Fruit fly (Drosophila melanogaster) whole organism, embryonic: Measurements from ENCODE around the gene aop.
A peak's percentile ranks its signal among the peaks of the same experiment; 100 is the strongest.

Experiments
- Aef1 ChIP-seq: fragments of 200-800 bp; sonication (Bioruptor generic); IDR thresholded peaks from 3 replicates; pipeline ENCODE4 v1.3.6; 2022; ENCODE audit warnings: missing biosample characterization, missing genetic modification characterization
- Antp ChIP-seq: fragments of 200-800 bp; sonication (Bioruptor generic); optimal IDR thresholded peaks from 3 replicates; lab custom pipeline; 2016; ENCODE audit warnings: missing biosample characterization, missing genetic modification characterization
- Atf3 ChIP-seq: fragments of 200-800 bp; sonication (Bioruptor generic); optimal IDR thresholded peaks from 3 replicates; lab custom pipeline; 2016; ENCODE audit warnings: missing biosample characterization, missing genetic modification characterization
- CG10274 ChIP-seq: fragments of 200-800 bp; sonication (Bioruptor generic); optimal IDR thresholded peaks from 3 replicates; lab custom pipeline; 2017; ENCODE audit warnings: missing biosample characterization, mild to moderate bottlenecking, missing genetic modification characterization
- CG12299 ChIP-seq: fragments of 200-800 bp; sonication (Bioruptor generic); optimal IDR thresholded peaks from 2 replicates; lab custom pipeline; 2018; ENCODE audit warnings: missing biosample characterization, mild to moderate bottlenecking, missing genetic modification characterization
- CG14667 ChIP-seq: fragments of 200-800 bp; sonication (Bioruptor generic); IDR thresholded peaks from 2 replicates; pipeline ENCODE4 v1.3.6; 2022; ENCODE audit warnings: missing biosample characterization, missing genetic modification characterization
- CG14710 ChIP-seq: fragments of 200-800 bp; sonication (Bioruptor generic); optimal IDR thresholded peaks from 3 replicates; lab custom pipeline; 2019; ENCODE audit warnings: missing biosample characterization, mild to moderate bottlenecking, missing genetic modification characterization, moderate library complexity
- CG17186 ChIP-seq: fragments of 200-800 bp; sonication (Bioruptor generic); optimal IDR thresholded peaks from 3 replicates; lab custom pipeline; 2017; ENCODE audit warnings: missing biosample characterization, missing genetic modification reagents, missing genetic modification characterization
- CG18262 ChIP-seq: fragments of 200-800 bp; optimal IDR thresholded peaks from 3 replicates; lab custom pipeline; 2019; ENCODE audit warnings: missing biosample characterization, mild to moderate bottlenecking, missing genetic modification characterization, moderate library complexity
- CG3065 ChIP-seq: fragments of 200-800 bp; sonication (Bioruptor generic); optimal IDR thresholded peaks from 2 replicates; lab custom pipeline; 2016; ENCODE audit warnings: missing biosample characterization, missing genetic modification characterization
- CG32772 ChIP-seq: fragments of 200-800 bp; sonication (Bioruptor generic); IDR thresholded peaks from 2 replicates; pipeline ENCODE4 v1.3.6; 2022; ENCODE audit warnings: missing biosample characterization, missing genetic modification characterization
- CG3407 ChIP-seq: fragments of 200-800 bp; sonication (Bioruptor generic); optimal IDR thresholded peaks from 2 replicates; lab custom pipeline; 2018; ENCODE audit warnings: missing biosample characterization, mild to moderate bottlenecking, missing genetic modification characterization
- CG3726 ChIP-seq: fragments of 200-800 bp; sonication (Bioruptor generic); IDR thresholded peaks from 3 replicates; pipeline ENCODE4, ENCODE4 v1.3.6; 2022; ENCODE audit warnings: missing biosample characterization, missing genetic modification characterization
- CG6854 ChIP-seq: fragments of 200-800 bp; sonication (Bioruptor generic); optimal IDR thresholded peaks from 3 replicates; lab custom pipeline; 2017; ENCODE audit warnings: missing biosample characterization, mild to moderate bottlenecking, missing genetic modification characterization
- CG7987 ChIP-seq: fragments of 200-800 bp; sonication (Bioruptor generic); optimal IDR thresholded peaks from 2 replicates; lab custom pipeline; 2018; ENCODE audit warnings: missing biosample characterization, mild to moderate bottlenecking, missing genetic modification characterization, moderate library complexity
- E2f2 ChIP-seq: fragments of 200-800 bp; sonication (Bioruptor generic); IDR thresholded peaks from 2 replicates; pipeline ENCODE4 v1.3.6; 2022; ENCODE audit warnings: missing biosample characterization, missing genetic modification characterization
- Ets97D ChIP-seq: fragments of 200-800 bp; sonication (Bioruptor generic); optimal IDR thresholded peaks from 3 replicates; lab custom pipeline; 2016; ENCODE audit warnings: missing biosample characterization, missing genetic modification characterization
- GATAe ChIP-seq: fragments of 200-800 bp; sonication (Bioruptor generic); conservative IDR thresholded peaks from 2 replicates; pipeline ENCODE4 v1.3.6; 2022; ENCODE audit warnings: missing biosample characterization, missing genetic modification characterization
- Hr39 ChIP-seq: fragments of >200 bp; optimal IDR thresholded peaks from 2 replicates; lab custom pipeline; 2017
- Hr78 ChIP-seq, 2 experiments: fragments of 200-800 bp in 1 of 2; fragments of >200 bp in 1 of 2; sonication (Bioruptor generic) in 1 of 2; optimal IDR thresholded peaks; 2 replicates each; lab custom pipeline; 2017 to 2019; ENCODE audit warnings: missing biosample characterization in 2 of 2, missing genetic modification characterization in 2 of 2, mild to moderate bottlenecking in 1 of 2, moderate library complexity in 1 of 2
- MESR4 ChIP-seq: fragments of 200-800 bp; sonication (Bioruptor generic); optimal IDR thresholded peaks from 2 replicates; lab custom pipeline; 2018; ENCODE audit warnings: missing biosample characterization, mild to moderate bottlenecking, missing genetic modification characterization, moderate library complexity
- NC2β ChIP-seq: fragments of 200-800 bp; sonication (Bioruptor generic); optimal IDR thresholded peaks from 2 replicates; lab custom pipeline; 2016; ENCODE audit warnings: missing biosample characterization, missing genetic modification characterization
- Nf-YB ChIP-seq: fragments of 200-800 bp; sonication (Bioruptor generic); optimal IDR thresholded peaks from 3 replicates; lab custom pipeline; 2019; ENCODE audit warnings: missing biosample characterization, mild to moderate bottlenecking, missing genetic modification characterization, moderate library complexity
- Optix ChIP-seq: fragments of 200-800 bp; sonication (Bioruptor generic); IDR thresholded peaks from 3 replicates; pipeline ENCODE4 v1.3.6; 2022; ENCODE audit warnings: missing biosample characterization, missing genetic modification characterization
- Ptx1 ChIP-seq: fragments of 200-800 bp; sonication (Bioruptor generic); IDR thresholded peaks from 2 replicates; pipeline ENCODE4 v1.3.6; 2022; ENCODE audit warnings: missing biosample characterization, missing genetic modification characterization
- aop ChIP-seq: fragments of 200-800 bp; sonication (Bioruptor generic); IDR thresholded peaks from 2 replicates; pipeline ENCODE4 v1.3.6; 2022; ENCODE audit warnings: missing biosample characterization, missing genetic modification characterization
- ara ChIP-seq: fragments of 200-800 bp; sonication (Bioruptor generic); IDR thresholded peaks from 2 replicates; pipeline ENCODE4 v1.3.6; 2022; ENCODE audit warnings: missing biosample characterization, missing genetic modification characterization
- br ChIP-seq: fragments of >200 bp; optimal IDR thresholded peaks from 2 replicates; lab custom pipeline; 2017
- bsh ChIP-seq, 2 experiments: fragments of 200-800 bp; sonication (Bioruptor generic); optimal IDR thresholded peaks; 2 replicates each; lab custom pipeline; 2017 to 2018; ENCODE audit warnings: mild to moderate bottlenecking in 2 of 2, missing biosample characterization in 2 of 2, missing genetic modification characterization in 2 of 2, moderate library complexity in 1 of 2
- chif ChIP-seq, 2 experiments: fragments of 200-800 bp; sonication (Bioruptor generic); optimal IDR thresholded peaks; 3 replicates each; lab custom pipeline; 2016; ENCODE audit warnings: missing biosample characterization in 2 of 2, missing genetic modification characterization in 2 of 2
- chinmo ChIP-seq: fragments of 200-800 bp; sonication (Bioruptor generic); IDR thresholded peaks from 4 replicates; pipeline ENCODE4 v1.3.6; 2022; ENCODE audit warnings: missing biosample characterization, missing genetic modification characterization; ENCODE audit not compliant: partially characterized antibody
- danr ChIP-seq: fragments of 200-800 bp; sonication (Bioruptor generic); IDR thresholded peaks from 2 replicates; pipeline ENCODE4 v1.3.6; 2022; ENCODE audit warnings: missing biosample characterization, missing genetic modification characterization
- dmrt11E ChIP-seq: fragments of 200-800 bp; sonication (Bioruptor generic); optimal IDR thresholded peaks from 3 replicates; lab custom pipeline; 2018; ENCODE audit warnings: missing biosample characterization, mild to moderate bottlenecking, missing genetic modification characterization, moderate library complexity
- dpn ChIP-seq, 2 experiments: fragments of 200-800 bp; sonication (Bioruptor generic); optimal IDR thresholded peaks; 3 replicates each; lab custom pipeline; 2016; ENCODE audit warnings: missing biosample characterization in 2 of 2, missing genetic modification characterization in 2 of 2
- grn ChIP-seq: fragments of 200-800 bp; sonication (Bioruptor generic); optimal IDR thresholded peaks from 3 replicates; lab custom pipeline; 2017; ENCODE audit warnings: missing biosample characterization, missing genetic modification characterization
- gsb-n ChIP-seq: fragments of 200-800 bp; sonication (Bioruptor generic); optimal IDR thresholded peaks from 3 replicates; lab custom pipeline; 2018; ENCODE audit warnings: missing biosample characterization, mild to moderate bottlenecking, missing genetic modification characterization
- gt ChIP-seq: fragments of 200-800 bp; sonication (Bioruptor generic); IDR thresholded peaks from 2 replicates; pipeline ENCODE4 v1.3.6; 2022; ENCODE audit warnings: missing biosample characterization, missing genetic modification characterization
- h ChIP-seq: fragments of >200 bp; optimal IDR thresholded peaks from 2 replicates; lab custom pipeline; 2017
- knrl ChIP-seq: fragments of 200-800 bp; sonication (Bioruptor generic); IDR thresholded peaks from 3 replicates; pipeline ENCODE4 v1.3.6; 2022; ENCODE audit warnings: missing biosample characterization, missing genetic modification characterization; ENCODE audit not compliant: partially characterized antibody
- lab ChIP-seq: fragments of 200-800 bp; sonication (Bioruptor generic); optimal IDR thresholded peaks from 3 replicates; lab custom pipeline; 2017; ENCODE audit warnings: missing biosample characterization, missing genetic modification characterization, mild to moderate bottlenecking, moderate library complexity, missing genetic modification reagents
- nerfin-2 ChIP-seq: fragments of 200-800 bp; sonication (Bioruptor generic); IDR thresholded peaks from 2 replicates; pipeline ENCODE4 v1.3.6; 2022; ENCODE audit warnings: missing biosample characterization, missing genetic modification characterization; ENCODE audit not compliant: partially characterized antibody
- pum ChIP-seq: fragments of 200-800 bp; sonication (Bioruptor generic); optimal IDR thresholded peaks from 2 replicates; lab custom pipeline; 2016; ENCODE audit warnings: missing biosample characterization, missing genetic modification characterization
- ro ChIP-seq: fragments of 200-800 bp; sonication (Bioruptor generic); IDR thresholded peaks from 2 replicates; pipeline ENCODE4 v1.3.6; 2022; ENCODE audit warnings: missing biosample characterization, missing genetic modification characterization
- row ChIP-seq: fragments of 200-800 bp; sonication (Bioruptor generic); IDR thresholded peaks from 3 replicates; pipeline ENCODE4 v1.3.6; 2022; ENCODE audit warnings: missing biosample characterization, missing genetic modification characterization
- schlank ChIP-seq: fragments of 200-800 bp; sonication (Bioruptor generic); optimal IDR thresholded peaks from 2 replicates; lab custom pipeline; 2018; ENCODE audit warnings: missing biosample characterization, mild to moderate bottlenecking, missing genetic modification characterization
- sob ChIP-seq: fragments of 200-800 bp; sonication (Bioruptor generic); IDR thresholded peaks from 2 replicates; pipeline ENCODE4 v1.3.6; 2022; ENCODE audit warnings: missing biosample characterization, missing genetic modification characterization
- tll ChIP-seq, 2 experiments: fragments of 200-800 bp in 1 of 2; fragments of >200 bp in 1 of 2; sonication (Bioruptor generic) in 1 of 2; optimal IDR thresholded peaks; 2 replicates each; lab custom pipeline; 2017 to 2019; ENCODE audit warnings: missing biosample characterization in 2 of 2, missing genetic modification characterization in 2 of 2, mild to moderate bottlenecking in 1 of 2, moderate library complexity in 1 of 2
- ttk ChIP-seq: fragments of 200-800 bp; sonication (Bioruptor generic); IDR thresholded peaks from 2 replicates; pipeline ENCODE4 v2.1.2; 2022; ENCODE audit warnings: missing biosample characterization, missing genetic modification characterization
- yki ChIP-seq: fragments of >200 bp; optimal IDR thresholded peaks from 3 replicates; lab custom pipeline; 2018

aop gene

DNA sequence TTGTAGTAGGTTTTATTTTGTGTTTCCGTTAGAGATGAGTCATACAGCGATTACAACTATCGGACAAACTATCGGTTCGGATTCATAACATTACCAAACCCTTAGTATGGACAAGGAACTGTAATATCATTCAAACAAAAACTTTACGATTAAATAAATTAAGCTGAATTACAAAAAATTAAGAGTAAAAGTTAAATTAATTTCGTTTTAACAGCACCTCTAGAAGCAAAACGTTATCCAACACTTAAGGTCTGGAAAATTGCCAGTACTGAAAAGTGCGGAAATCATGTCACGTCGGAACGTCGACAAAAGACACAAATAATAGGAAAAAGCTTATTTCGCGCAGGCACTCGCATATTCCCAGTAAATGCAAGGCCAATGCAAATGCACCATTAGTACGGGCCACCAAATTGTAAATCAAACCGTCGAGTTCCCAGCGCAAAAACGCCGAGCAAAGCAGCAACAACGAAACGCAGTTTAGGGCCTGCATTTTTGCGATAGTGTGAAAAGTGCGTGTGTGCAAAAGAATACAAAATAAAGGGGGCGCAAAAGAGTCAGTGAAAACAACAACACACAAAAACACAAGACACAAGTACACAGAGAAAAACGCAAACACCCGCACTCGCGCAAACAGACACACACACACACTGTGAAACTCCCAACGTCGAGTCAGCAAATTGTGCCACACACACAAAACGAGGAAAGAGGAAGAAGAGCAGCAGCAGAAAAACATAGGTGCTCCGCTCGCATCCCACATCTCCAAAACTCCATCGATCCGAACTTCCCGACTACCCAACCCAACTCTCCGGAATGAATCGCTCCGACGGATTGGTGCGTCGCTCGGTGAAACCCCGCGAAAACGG, 47.9 kb upstream of the aop start, which contains the start of the genes CG15387 and sau (continued):
- TF ChIP-seq CG18262 (tag; lab: Kevin White, UChicago), result peak; percentile 83
- peak; percentile 79 for TF ChIP-seq CG17186
- TF ChIP-seq Antp (GFP tag; lab: Kevin White, UChicago), result peak; percentile 90
- TF ChIP-seq CG12299 (tag; lab: Kevin White, UChicago), result peak; percentile 86
- peak; percentile 90 for TF ChIP-seq NC2β (GFP tag; lab: Kevin White, UChicago)
- peak; percentile 34 for TF ChIP-seq grn (GFP tag; lab: Kevin White, UChicago)
- TF ChIP-seq ro, result peak; percentile 47; the same call in 1 of the 2 replicates
- TF ChIP-seq schlank, result peak; percentile 72
- TF ChIP-seq sob (GFP tag; lab: Robert Waterston, UW), result peak; percentile 93
- no peak for TF ChIP-seq br (lab: Kevin White, UChicago)
- peak; percentile 87 to 95 for TF ChIP-seq dpn (GFP tag; optimal IDR thresholded peaks at IDR 0.05; lab: Kevin White, UChicago)
- peak; percentile 52; the same call in 1 of the 3 replicates for TF ChIP-seq CG3726 (GFP tag; lab: Robert Waterston, UW)
- TF ChIP-seq CG3065 (GFP tag; lab: Kevin White, UChicago), result peak; percentile 79
- peak; percentile 86 for TF ChIP-seq Atf3 (GFP tag; lab: Kevin White, UChicago)
- peak; percentile 40; the same call in 1 of the 3 replicates for TF ChIP-seq Optix
- TF ChIP-seq ttk (GFP tag; lab: Robert Waterston, UW), result peak; percentile 80
- TF ChIP-seq bsh (GFP tag; optimal IDR thresholded peaks at IDR 0.05; lab: Kevin White, UChicago), result peak; percentile 36 to 87
- peak; percentile 85 for TF ChIP-seq nerfin-2 (GFP tag; lab: Robert Waterston, UW)
- TF ChIP-seq CG10274 (GFP tag; lab: Kevin White, UChicago), result peak; percentile 60
- peak; percentile 91 for TF ChIP-seq lab (GFP tag; lab: Kevin White, UChicago)
- TF ChIP-seq CG7987 (GFP tag; lab: Kevin White, UChicago), result peak; percentile 63
- peak; percentile 93 for TF ChIP-seq pum (GFP tag; lab: Kevin White, UChicago)
- peak; percentile 75 for TF ChIP-seq CG32772
- peak; percentile 87 for TF ChIP-seq chinmo (GFP tag; lab: Robert Waterston, UW)
- TF ChIP-seq CG14667 (GFP tag; lab: Robert Waterston, UW), result peak; percentile 65
- TF ChIP-seq CG14710, result peak; percentile 95
- TF ChIP-seq gsb-n (tag; lab: Kevin White, UChicago), result peak; percentile 81
- peak; percentile 84 for TF ChIP-seq Ptx1 (GFP tag; lab: Robert Waterston, UW)
- peak; percentile 70 for TF ChIP-seq CG6854 (GFP tag; lab: Kevin White, UChicago)
- peak; percentile 86 to 91 for TF ChIP-seq chif (GFP tag; optimal IDR thresholded peaks at IDR 0.05; lab: Kevin White, UChicago)
- no peak for TF ChIP-seq Hr39 (lab: Kevin White, UChicago)
- TF ChIP-seq row (GFP tag; lab: Robert Waterston, UW), result peak; percentile 94
- no peak; the same call in 1 of the 2 replicates for TF ChIP-seq GATAe (GFP tag; lab: Robert Waterston, UW)
- TF ChIP-seq CG3407 (GFP tag; lab: Kevin White, UChicago), result peak; percentile 84
- no peak for TF ChIP-seq tll (GFP tag; optimal IDR thresholded peaks at IDR 0.05; lab: Kevin White, UChicago)
- peak; percentile 58 for TF ChIP-seq danr (GFP tag; lab: Robert Waterston, UW)
- TF ChIP-seq ara (GFP tag; lab: Robert Waterston, UW), result peak; percentile 82
- no peak for TF ChIP-seq h (lab: Kevin White, UChicago)
- TF ChIP-seq knrl (GFP tag; lab: Robert Waterston, UW), result peak; percentile 92
- TF ChIP-seq dmrt11E (tag; lab: Kevin White, UChicago), result peak; percentile 86
- peak; percentile 42 for TF ChIP-seq MESR4 (GFP tag; lab: Kevin White, UChicago)
- TF ChIP-seq yki (lab: Kevin White, UChicago), result no peak
- TF ChIP-seq Aef1 (GFP tag; lab: Robert Waterston, UW), result peak; percentile 79
- TF ChIP-seq Ets97D (GFP tag; lab: Kevin White, UChicago), result peak; percentile 92
- peak; percentile 61; the same call in 1 of the 2 replicates for TF ChIP-seq aop
- peak in 1 of 2 experiments; percentile 51 for TF ChIP-seq Hr78 (GFP tag; optimal IDR thresholded peaks at IDR 0.05; lab: Kevin White, UChicago)
- TF ChIP-seq Nf-YB (GFP tag; lab: Kevin White, UChicago), result peak; percentile 64
- TF ChIP-seq E2f2 (GFP tag; lab: Robert Waterston, UW), result peak; percentile 65
- peak; percentile 71 for TF ChIP-seq gt (GFP tag; lab: Robert Waterston, UW)
